Worm (Caenorhabditis elegans) whole organism, L1 larva: Measurements from ENCODE around the gene C03G6.17.

ENCODE experiments used
- aha-1 ChIP-seq: fragments of 150-350 bp; optimal IDR thresholded peaks from 2 replicates; lab custom pipeline; 2014; ENCODE audit warnings: missing biosample characterization, missing genetic modification characterization
- ceh-82 ChIP-seq, 3 experiments: fragments of 150-350 bp in 1 of 3; sonication (generic microtip) in 2 of 3; optimal IDR thresholded peaks; 2 replicates each; lab custom pipeline; 2014 to 2017; ENCODE audit warnings: missing biosample characterization in 3 of 3, missing genetic modification characterization in 3 of 3
- ces-1 ChIP-seq: fragments of 150-350 bp; optimal IDR thresholded peaks from 2 replicates; lab custom pipeline; 2014; ENCODE audit warnings: missing biosample characterization, missing genetic modification reagents, missing genetic modification characterization
- lin-15B ChIP-seq: fragments of 150-350 bp; sonication (generic microtip); optimal IDR thresholded peaks from 3 replicates; lab custom pipeline; 2014; ENCODE audit warnings: missing biosample characterization, missing genetic modification characterization
- lir-3 ChIP-seq: sonication (generic microtip); optimal IDR thresholded peaks from 2 replicates; lab custom pipeline; 2016; ENCODE audit warnings: mild to moderate bottlenecking, missing genetic modification characterization, moderate library complexity, missing compliant biosample characterization; ENCODE audit not compliant: poor library complexity
- mab-9 ChIP-seq: fragments of 200-800 bp; sonication (Bioruptor generic); IDR thresholded peaks from 2 replicates; pipeline ENCODE4 v1.3.6; 2022; ENCODE audit warnings: missing genetic modification reagents, missing genetic modification characterization, missing compliant biosample characterization
- nhr-11 ChIP-seq: fragments of 150-350 bp; optimal IDR thresholded peaks from 2 replicates; lab custom pipeline; 2014; ENCODE audit warnings: missing biosample characterization, missing genetic modification characterization
- nhr-28 ChIP-seq: fragments of 150-350 bp; optimal IDR thresholded peaks from 2 replicates; lab custom pipeline; 2014; ENCODE audit warnings: missing biosample characterization, missing genetic modification characterization
- snpc-4 ChIP-seq: fragments of 150-350 bp; optimal IDR thresholded peaks from 2 replicates; lab custom pipeline; 2014; ENCODE audit warnings: missing biosample characterization, missing genetic modification characterization
- sptf-1 ChIP-seq: fragments of 150-350 bp; optimal IDR thresholded peaks from 2 replicates; lab custom pipeline; 2014; ENCODE audit warnings: missing biosample characterization, missing genetic modification characterization
- tbx-2 ChIP-seq: sonication (generic microtip); optimal IDR thresholded peaks from 2 replicates; lab custom pipeline; 2016; ENCODE audit warnings: missing genetic modification characterization, missing compliant biosample characterization
- ztf-4 ChIP-seq: fragments of 150-350 bp; optimal IDR thresholded peaks from 2 replicates; lab custom pipeline; 2014; ENCODE audit warnings: missing biosample characterization, missing genetic modification characterization

DNA sequence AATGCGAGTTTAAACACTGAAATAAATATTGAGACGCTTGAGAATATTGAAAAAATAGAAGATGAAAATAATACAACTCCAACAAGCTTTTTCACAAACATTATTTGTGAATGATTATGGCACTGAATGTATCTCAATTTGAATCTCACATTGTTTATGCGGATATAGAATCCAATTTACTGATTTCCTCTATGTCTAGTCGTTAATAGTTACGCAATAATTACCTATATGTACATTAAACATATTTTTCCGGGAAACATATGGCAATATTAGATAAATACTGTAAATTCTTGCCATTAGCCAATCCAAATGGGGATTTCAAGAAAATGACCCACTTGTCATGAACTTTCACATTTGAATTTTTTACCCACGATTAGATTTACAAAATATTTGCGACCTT is 14.5 kb upstream of the C03G6.17 start, which contains the start of gene srx-9:
- TF ChIP-seq tbx-2 (tag; lab: Kevin White, UChicago) (no peak), aha-1 (tag; lab: Kevin White, UChicago) (no peak), ceh-82 (tag; optimal IDR thresholded peaks at IDR 0.05; lab: Kevin White, UChicago) (no peak), lir-3 (tag; lab: Kevin White, UChicago) (no peak), nhr-28 (tag; lab: Kevin White, UChicago) (no peak), ces-1 (GFP tag; lab: Kevin White, UChicago) (no peak), snpc-4 (no peak), ztf-4 (tag; lab: Kevin White, UChicago) (no peak), nhr-11 (tag; lab: Kevin White, UChicago) (no peak), lin-15B (tag; lab: Kevin White, UChicago) (no peak), mab-9 (GFP tag; lab: Robert Waterston, UW) (no peak), sptf-1 (no peak)
